Fruit fly (Drosophila melanogaster) whole organism, adult: ENCODE results near the gene Neto.

Experiments used
- CG11617 ChIP-seq: fragments of 200-800 bp; sonication (Bioruptor generic); optimal IDR thresholded peaks from 2 replicates; lab custom pipeline; 2017; ENCODE audit warnings: mild to moderate bottlenecking, missing biosample characterization, missing genetic modification reagents, missing genetic modification characterization
- CG12768 ChIP-seq: fragments of 200-800 bp; sonication (Bioruptor generic); optimal IDR thresholded peaks from 2 replicates; lab custom pipeline; 2017; ENCODE audit warnings: missing biosample characterization, missing genetic modification characterization, mild to moderate bottlenecking, moderate library complexity, missing genetic modification reagents
- CG14711 ChIP-seq: fragments of 200-800 bp; sonication (Bioruptor generic); optimal IDR thresholded peaks from 2 replicates; lab custom pipeline; 2018; ENCODE audit warnings: missing biosample characterization, mild to moderate bottlenecking, missing genetic modification characterization, moderate library complexity
- CG1620 ChIP-seq: fragments of 200-800 bp; sonication (Bioruptor generic); optimal IDR thresholded peaks from 2 replicates; lab custom pipeline; 2016; ENCODE audit warnings: missing biosample characterization, missing genetic modification characterization
- CG33017 ChIP-seq: fragments of 200-800 bp; sonication (Bioruptor generic); optimal IDR thresholded peaks from 2 replicates; lab custom pipeline; 2018; ENCODE audit warnings: missing biosample characterization, mild to moderate bottlenecking, missing genetic modification characterization, moderate library complexity
- CG5204 ChIP-seq: fragments of 200-800 bp; sonication (Bioruptor generic); optimal IDR thresholded peaks from 2 replicates; lab custom pipeline; 2016; ENCODE audit warnings: missing biosample characterization, missing genetic modification characterization
- CG7045 ChIP-seq: fragments of 200-800 bp; sonication (Bioruptor generic); optimal IDR thresholded peaks from 2 replicates; lab custom pipeline; 2017; ENCODE audit warnings: missing biosample characterization, mild to moderate bottlenecking, missing genetic modification characterization
- CG7101 ChIP-seq: fragments of 200-800 bp; sonication (Bioruptor generic); optimal IDR thresholded peaks from 2 replicates; lab custom pipeline; 2018; ENCODE audit warnings: missing biosample characterization, mild to moderate bottlenecking, missing genetic modification characterization, moderate library complexity
- Clk ChIP-seq: fragments of 200-800 bp; sonication (Bioruptor generic); optimal IDR thresholded peaks from 2 replicates; lab custom pipeline; 2017; ENCODE audit warnings: missing biosample characterization, missing genetic modification characterization
- Crg-1 ChIP-seq: fragments of 200-800 bp; sonication (Bioruptor generic); optimal IDR thresholded peaks from 2 replicates; lab custom pipeline; 2016; ENCODE audit warnings: missing biosample characterization, missing genetic modification characterization
- Hr96 ChIP-seq: fragments of 200-800 bp; sonication (Bioruptor generic); optimal IDR thresholded peaks from 2 replicates; lab custom pipeline; 2016; ENCODE audit warnings: missing biosample characterization, missing genetic modification characterization
- Mnt ChIP-seq: fragments of 200-800 bp; sonication (Bioruptor generic); optimal IDR thresholded peaks from 2 replicates; lab custom pipeline; 2016; ENCODE audit warnings: missing biosample characterization, mild to moderate bottlenecking, missing genetic modification characterization
- bab1 ChIP-seq: fragments of 200-800 bp; sonication (Bioruptor generic); optimal IDR thresholded peaks from 3 replicates; lab custom pipeline; 2019; ENCODE audit warnings: missing biosample characterization, mild to moderate bottlenecking, missing genetic modification characterization, moderate library complexity
- cic ChIP-seq: fragments of 200-800 bp; sonication (Bioruptor generic); optimal IDR thresholded peaks from 2 replicates; lab custom pipeline; 2017; ENCODE audit warnings: missing biosample characterization, mild to moderate bottlenecking, missing genetic modification characterization, moderate library complexity
- cnc ChIP-seq, 2 experiments: fragments of >200 bp; optimal IDR thresholded peaks; 2 replicates each; lab custom pipeline; 2017
- kay ChIP-seq: fragments of 200-800 bp; sonication (Bioruptor generic); peaks from one replicate; lab custom pipeline; 2016; ENCODE audit warnings: missing biosample characterization, missing genetic modification characterization, borderline replicate concordance
- ovo ChIP-seq: fragments of 200-800 bp; sonication (Bioruptor generic); optimal IDR thresholded peaks from 2 replicates; lab custom pipeline; 2016; ENCODE audit warnings: missing biosample characterization, missing genetic modification characterization
- pad ChIP-seq: fragments of 200-800 bp; sonication (Bioruptor generic); optimal IDR thresholded peaks from 3 replicates; lab custom pipeline; 2017; ENCODE audit warnings: missing biosample characterization, missing genetic modification characterization, mild to moderate bottlenecking, moderate library complexity, missing genetic modification reagents
- tj ChIP-seq: fragments of 200-800 bp; sonication (Bioruptor generic); optimal IDR thresholded peaks from 3 replicates; lab custom pipeline; 2017; ENCODE audit warnings: missing biosample characterization, mild to moderate bottlenecking, missing genetic modification characterization, moderate library complexity
- toe ChIP-seq: fragments of 200-800 bp; sonication (Bioruptor generic); optimal IDR thresholded peaks from 2 replicates; lab custom pipeline; 2016; ENCODE audit warnings: missing biosample characterization, missing genetic modification characterization

Neto gene

DNA sequence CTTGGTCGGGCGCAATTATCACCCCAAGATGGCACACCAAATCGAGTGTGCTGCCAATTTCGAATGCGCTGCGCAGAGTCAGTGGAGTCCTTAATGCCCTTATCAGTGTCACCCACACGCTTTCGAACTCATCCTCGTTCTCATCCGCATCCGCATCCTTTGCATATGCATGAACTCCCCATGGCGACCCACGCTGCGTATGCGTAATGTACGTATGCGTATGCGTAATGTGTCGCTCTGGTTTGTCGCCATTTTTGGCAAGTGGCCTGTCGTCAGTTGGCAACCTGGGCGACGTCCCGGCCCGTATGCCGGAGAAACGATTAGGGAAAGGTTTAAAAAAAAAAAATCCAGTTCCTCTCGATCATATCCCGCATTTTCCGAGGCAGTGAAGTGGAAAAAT, 33.3 kb downstream of the Neto start:
- no peak for TF ChIP-seq CG7045
- TF ChIP-seq Mnt (GFP tag; lab: Kevin White, UChicago): no peak
- no peak for TF ChIP-seq CG5204 (GFP tag; lab: Kevin White, UChicago)
- no peak for TF ChIP-seq kay
- TF ChIP-seq CG7101 (tag; lab: Kevin White, UChicago): no peak
- TF ChIP-seq Hr96: no peak
- TF ChIP-seq cic: no peak
- no peak for TF ChIP-seq CG12768
- TF ChIP-seq ovo (GFP tag; lab: Kevin White, UChicago): no peak
- TF ChIP-seq Clk (GFP tag; lab: Kevin White, UChicago): no peak
- no peak for TF ChIP-seq CG33017 (tag; lab: Kevin White, UChicago)
- TF ChIP-seq pad (GFP tag; lab: Kevin White, UChicago): no peak
- TF ChIP-seq CG1620 (GFP tag; lab: Kevin White, UChicago): no peak
- no peak for TF ChIP-seq CG11617 (GFP tag; lab: Kevin White, UChicago)
- TF ChIP-seq Crg-1 (GFP tag; lab: Kevin White, UChicago): no peak
- no peak for TF ChIP-seq CG14711 (tag; lab: Kevin White, UChicago)
- no peak for TF ChIP-seq tj
- TF ChIP-seq bab1 (GFP tag; lab: Kevin White, UChicago): no peak
- TF ChIP-seq cnc (optimal IDR thresholded peaks at IDR 0.05; lab: Kevin White, UChicago): no peak

DNA sequence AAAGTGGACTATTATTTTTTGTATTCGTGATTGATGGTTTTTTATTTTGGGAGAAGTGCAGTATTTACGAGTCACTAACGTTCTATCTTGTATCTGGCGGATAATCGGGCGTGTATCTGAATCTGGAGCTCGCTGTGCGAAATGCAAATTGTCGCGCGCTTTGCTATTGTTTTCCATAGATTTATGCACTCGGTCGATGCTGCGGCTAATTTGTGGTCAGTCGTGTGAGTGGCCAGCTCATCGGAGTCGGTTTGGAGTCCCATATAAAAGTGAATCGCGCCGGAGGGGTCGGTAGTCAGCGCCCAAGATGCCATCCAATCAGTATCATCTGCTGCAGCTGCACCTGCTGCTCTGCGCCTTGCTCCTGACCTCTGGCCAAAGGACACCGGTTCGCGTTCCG, 82.0 kb downstream of the Neto start, which contains the start of gene CG15754:
Gene CG15754 (plus strand): TSS at position 301 of the 400 bp plus-strand sequence.
- TF ChIP-seq pad (GFP tag; lab: Kevin White, UChicago) (no peak), kay (no peak)

DNA sequence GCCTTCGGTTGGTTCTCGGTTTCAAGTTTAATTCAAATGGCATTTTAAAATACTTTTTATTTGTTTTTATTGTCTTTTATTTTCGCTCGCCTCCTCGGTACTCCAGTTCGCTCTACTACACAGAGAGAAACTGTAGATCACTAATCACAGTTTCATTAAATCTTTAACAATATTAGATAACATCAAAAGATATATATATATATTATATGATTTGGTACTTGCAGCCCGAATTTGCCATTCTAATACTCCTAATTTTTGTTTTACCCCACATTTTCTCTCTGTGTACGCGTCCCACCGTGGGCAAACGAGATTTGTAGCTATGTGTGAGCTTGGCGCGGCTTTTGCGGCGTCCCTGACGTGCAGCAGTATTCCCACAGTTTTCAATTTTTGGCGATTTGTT, 84.0 kb downstream of the Neto start:
- TF ChIP-seq CG5204 (GFP tag; lab: Kevin White, UChicago): no peak
- no peak for TF ChIP-seq CG33017 (tag; lab: Kevin White, UChicago)
- no peak for TF ChIP-seq bab1 (GFP tag; lab: Kevin White, UChicago)
- TF ChIP-seq Hr96: no peak
- no peak for TF ChIP-seq Crg-1 (GFP tag; lab: Kevin White, UChicago)
- no peak for TF ChIP-seq CG7101 (tag; lab: Kevin White, UChicago)
- TF ChIP-seq ovo (GFP tag; lab: Kevin White, UChicago): no peak
- TF ChIP-seq Mnt (GFP tag; lab: Kevin White, UChicago): no peak
- TF ChIP-seq CG7045: no peak
- no peak for TF ChIP-seq CG14711 (tag; lab: Kevin White, UChicago)
- no peak for TF ChIP-seq CG12768

DNA sequence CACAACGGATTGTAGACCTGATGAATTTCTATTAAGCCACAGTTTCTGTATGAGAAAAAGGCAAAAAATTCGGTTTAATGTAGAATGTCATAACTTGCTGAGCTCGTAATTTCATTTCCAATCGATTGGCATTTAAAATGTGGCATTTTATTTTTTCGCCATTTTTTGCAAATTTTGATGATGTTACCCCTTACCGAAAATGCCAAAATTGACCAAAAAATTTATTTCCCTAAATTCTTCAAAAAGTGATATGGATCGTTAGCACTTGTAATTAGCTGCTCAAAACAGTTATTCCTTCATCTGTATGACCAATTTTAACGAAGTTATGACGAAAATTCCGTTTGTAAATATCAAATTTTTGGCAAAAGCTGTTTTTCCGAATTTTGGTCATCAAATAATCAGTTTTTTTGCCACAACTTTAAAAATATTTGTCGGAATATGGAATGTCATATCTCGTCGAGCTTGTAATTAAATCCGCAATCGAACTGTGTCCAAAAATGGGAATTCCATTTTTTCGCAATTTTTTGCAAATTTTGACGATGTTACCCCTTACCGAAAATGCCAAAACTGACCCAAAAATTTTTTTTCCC, 84.6 kb downstream of the Neto start, which contains the start of gene CG44428:
Gene CG44428 (minus strand): TSS at position 51 of the 590 bp plus-strand sequence.
- TF ChIP-seq kay: no peak
- TF ChIP-seq CG5204 (GFP tag; lab: Kevin White, UChicago): no peak
- no peak for TF ChIP-seq pad (GFP tag; lab: Kevin White, UChicago)
- TF ChIP-seq cic: no peak
- TF ChIP-seq CG11617 (GFP tag; lab: Kevin White, UChicago): no peak

DNA sequence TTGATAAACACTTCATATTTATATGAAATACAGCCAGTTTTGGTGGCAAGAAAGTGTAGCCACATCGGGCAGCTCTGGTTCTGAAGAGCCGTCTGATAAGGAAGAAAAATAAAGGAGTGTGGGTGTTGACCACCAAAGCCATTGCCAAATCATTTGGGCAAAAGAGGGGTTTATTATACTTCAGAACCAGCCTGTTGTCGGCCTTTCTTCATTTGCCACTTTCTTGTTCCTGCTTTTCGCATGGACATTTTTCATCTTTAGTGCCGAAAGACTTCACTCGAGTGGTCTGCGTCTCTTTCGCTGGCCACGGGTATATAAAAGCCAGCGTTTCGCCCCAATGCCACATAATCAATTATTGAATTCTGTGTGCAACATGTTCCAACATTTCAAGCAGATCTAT, 88.4 kb downstream of the Neto start, which contains the start of gene CG15756:
Gene CG15756 (plus strand): TSS at position 301 of the 400 bp plus-strand sequence.
- TF ChIP-seq ovo (GFP tag; lab: Kevin White, UChicago): no peak
- TF ChIP-seq pad (GFP tag; lab: Kevin White, UChicago): no peak
- TF ChIP-seq CG1620 (GFP tag; lab: Kevin White, UChicago): no peak
- no peak for TF ChIP-seq cnc (optimal IDR thresholded peaks at IDR 0.05; lab: Kevin White, UChicago)
- no peak for TF ChIP-seq bab1 (GFP tag; lab: Kevin White, UChicago)
- TF ChIP-seq kay: no peak

DNA sequence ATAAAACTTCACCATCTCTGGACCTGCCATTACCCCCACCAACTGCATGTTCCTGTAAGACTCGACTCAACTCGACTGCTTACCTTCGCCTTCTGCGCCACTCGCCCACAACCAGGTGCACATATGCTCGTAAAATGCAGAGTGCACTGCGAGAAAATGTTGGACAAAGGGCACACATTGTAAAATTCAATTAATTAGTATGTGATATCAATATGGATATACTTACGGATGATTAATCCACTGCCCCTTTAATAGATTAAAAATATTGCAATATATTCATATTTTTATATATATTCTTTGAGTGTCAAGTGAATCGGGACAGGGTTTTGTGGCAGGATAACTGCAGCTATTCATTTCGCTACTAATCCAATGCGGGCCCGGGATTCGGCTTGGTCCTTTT, 91.1 kb downstream of the Neto start:
- TF ChIP-seq CG33017 (tag; lab: Kevin White, UChicago) (no peak), CG14711 (tag; lab: Kevin White, UChicago) (no peak), Clk (GFP tag; lab: Kevin White, UChicago) (no peak), CG12768 (no peak), cnc (optimal IDR thresholded peaks at IDR 0.05; lab: Kevin White, UChicago) (no peak), CG1620 (GFP tag; lab: Kevin White, UChicago) (no peak), cic (no peak), Crg-1 (GFP tag; lab: Kevin White, UChicago) (no peak), CG7101 (tag; lab: Kevin White, UChicago) (no peak), toe (no peak), pad (GFP tag; lab: Kevin White, UChicago) (no peak), bab1 (GFP tag; lab: Kevin White, UChicago) (no peak), Mnt (GFP tag; lab: Kevin White, UChicago) (no peak), tj (no peak)

DNA sequence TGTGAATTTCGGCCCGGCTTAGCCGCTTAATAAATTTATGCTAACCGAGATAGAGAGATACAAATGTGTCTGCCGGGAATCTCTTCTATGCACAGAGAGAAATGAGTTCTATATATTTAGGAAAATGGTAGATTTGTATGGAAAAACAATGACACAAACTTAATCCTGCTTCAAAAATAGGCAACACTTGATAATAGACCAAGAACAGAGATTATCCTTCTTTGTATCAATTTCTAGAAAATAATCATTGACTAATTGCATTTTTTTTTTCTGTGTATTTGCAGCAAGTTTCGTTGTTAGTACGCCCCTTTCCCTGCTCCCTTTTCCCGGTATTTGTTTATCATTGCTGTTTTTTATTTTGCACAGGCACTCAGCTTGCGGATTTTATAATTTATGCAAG, 93.7 kb downstream of the Neto start:
- TF ChIP-seq pad (GFP tag; lab: Kevin White, UChicago) (no peak), toe (no peak), cnc (optimal IDR thresholded peaks at IDR 0.05; lab: Kevin White, UChicago) (no peak), tj (no peak), CG12768 (no peak), ovo (GFP tag; lab: Kevin White, UChicago) (no peak)
